Worm (Caenorhabditis elegans) whole organism, late embryonic: Measurements from ENCODE around the gene phdh-1.

Experiments
- C08G9.2 ChIP-seq: sonication (generic microtip); optimal IDR thresholded peaks from 2 replicates; lab custom pipeline; 2016; ENCODE audit warnings: mild to moderate bottlenecking, missing genetic modification characterization, moderate library complexity, missing compliant biosample characterization
- C38D4.7 ChIP-seq: fragments of 200-800 bp; sonication (Bioruptor generic); optimal IDR thresholded peaks from 2 replicates; lab custom pipeline; 2018; ENCODE audit warnings: mild to moderate bottlenecking, missing genetic modification characterization, moderate library complexity, missing compliant biosample characterization
- F13H6.1 ChIP-seq: sonication (generic microtip); optimal IDR thresholded peaks from 2 replicates; lab custom pipeline; 2016; ENCODE audit warnings: missing genetic modification characterization, missing compliant biosample characterization
- Y22D7AL.16 ChIP-seq: sonication (generic microtip); optimal IDR thresholded peaks from 2 replicates; lab custom pipeline; 2016; ENCODE audit warnings: missing genetic modification characterization, missing compliant biosample characterization
- ahr-1 ChIP-seq: sonication (generic microtip); optimal IDR thresholded peaks from 2 replicates; lab custom pipeline; 2016; ENCODE audit warnings: missing genetic modification characterization, missing compliant biosample characterization
- ama-1 ChIP-seq: fragments of 150-350 bp; optimal IDR thresholded peaks from 2 replicates; lab custom pipeline; 2014
- ceh-22 ChIP-seq: sonication (generic microtip); optimal IDR thresholded peaks from 2 replicates; lab custom pipeline; 2017; ENCODE audit warnings: missing biosample characterization, missing genetic modification characterization
- ceh-24 ChIP-seq: sonication (generic microtip); optimal IDR thresholded peaks from 2 replicates; lab custom pipeline; 2016; ENCODE audit warnings: mild to moderate bottlenecking, missing genetic modification characterization, missing compliant biosample characterization
- ceh-30 ChIP-seq: fragments of 150-350 bp; optimal IDR thresholded peaks from 2 replicates; lab custom pipeline; 2014; ENCODE audit warnings: missing biosample characterization, missing genetic modification characterization
- ceh-31 ChIP-seq: sonication (generic microtip); optimal IDR thresholded peaks from 2 replicates; lab custom pipeline; 2016; ENCODE audit warnings: missing genetic modification characterization, missing compliant biosample characterization
- ceh-45 ChIP-seq: fragments of 200-800 bp; sonication (Bioruptor generic); IDR thresholded peaks from 2 replicates; pipeline ENCODE4 v1.3.6; 2022; ENCODE audit warnings: missing genetic modification reagents, missing genetic modification characterization, missing compliant biosample characterization
- ceh-48 ChIP-seq: sonication (generic microtip); optimal IDR thresholded peaks from 2 replicates; lab custom pipeline; 2016; ENCODE audit warnings: missing genetic modification characterization, inconsistent platforms, missing compliant biosample characterization
- ceh-9 ChIP-seq: sonication (generic microtip); optimal IDR thresholded peaks from 2 replicates; lab custom pipeline; 2016; ENCODE audit warnings: mild to moderate bottlenecking, missing genetic modification characterization, inconsistent platforms, missing compliant biosample characterization
- che-1 ChIP-seq: sonication (generic microtip); optimal IDR thresholded peaks from 2 replicates; lab custom pipeline; 2016; ENCODE audit warnings: mild to moderate bottlenecking, missing genetic modification characterization, missing compliant biosample characterization
- dve-1 ChIP-seq: sonication (generic microtip); optimal IDR thresholded peaks from 2 replicates; lab custom pipeline; 2017; ENCODE audit warnings: antibody characterized with exemption, mild to moderate bottlenecking, missing genetic modification characterization, missing compliant biosample characterization
- ets-4 ChIP-seq: sonication (generic microtip); optimal IDR thresholded peaks from 2 replicates; lab custom pipeline; 2016; ENCODE audit warnings: missing genetic modification characterization, missing compliant biosample characterization
- eyg-1 ChIP-seq: sonication (generic microtip); optimal IDR thresholded peaks from 2 replicates; lab custom pipeline; 2016; ENCODE audit warnings: missing genotype, missing genetic modification characterization, missing compliant biosample characterization
- gmeb-2 ChIP-seq: sonication (generic microtip); optimal IDR thresholded peaks from 2 replicates; lab custom pipeline; 2016; ENCODE audit warnings: missing genetic modification characterization, inconsistent platforms, missing compliant biosample characterization
- hlh-15 ChIP-seq: sonication (generic microtip); optimal IDR thresholded peaks from 2 replicates; lab custom pipeline; 2016; ENCODE audit warnings: missing genetic modification characterization, missing compliant biosample characterization
- hlh-6 ChIP-seq: sonication (generic microtip); optimal IDR thresholded peaks from 2 replicates; lab custom pipeline; 2016; ENCODE audit warnings: missing genotype, missing genetic modification characterization, missing compliant biosample characterization
- hlh-8 ChIP-seq: sonication (generic microtip); optimal IDR thresholded peaks from 2 replicates; lab custom pipeline; 2016; ENCODE audit warnings: missing genotype, missing genetic modification characterization, missing compliant biosample characterization
- lin-11 ChIP-seq: fragments of 200-800 bp; sonication (Bioruptor generic); optimal IDR thresholded peaks from 2 replicates; lab custom pipeline; 2018; ENCODE audit warnings: mild to moderate bottlenecking, missing genetic modification characterization, missing compliant biosample characterization
- madf-2 ChIP-seq: sonication (generic microtip); optimal IDR thresholded peaks from 2 replicates; lab custom pipeline; 2017; ENCODE audit warnings: missing genetic modification characterization, missing compliant biosample characterization
- mec-3 ChIP-seq: sonication (generic microtip); optimal IDR thresholded peaks from 2 replicates; lab custom pipeline; 2016; ENCODE audit warnings: borderline replicate concordance, missing genetic modification characterization, missing compliant biosample characterization
- nhr-232 ChIP-seq: sonication (generic microtip); optimal IDR thresholded peaks from 2 replicates; lab custom pipeline; 2016; ENCODE audit warnings: missing genetic modification characterization, missing compliant biosample characterization
- npax-4 ChIP-seq: sonication (generic microtip); optimal IDR thresholded peaks from 2 replicates; lab custom pipeline; 2016; ENCODE audit warnings: missing genetic modification characterization, missing compliant biosample characterization
- odd-2 ChIP-seq: sonication (generic microtip); optimal IDR thresholded peaks from 2 replicates; lab custom pipeline; 2017; ENCODE audit warnings: antibody characterized with exemption, mild to moderate bottlenecking, missing genetic modification characterization, missing compliant biosample characterization
- pag-3 ChIP-seq: sonication (generic microtip); optimal IDR thresholded peaks from 2 replicates; lab custom pipeline; 2016; ENCODE audit warnings: missing compliant biosample characterization, missing genetic modification characterization, borderline replicate concordance
- pat-9 ChIP-seq: fragments of 200-800 bp; sonication (Bioruptor generic); optimal IDR thresholded peaks from 2 replicates; lab custom pipeline; 2018; ENCODE audit warnings: mild to moderate bottlenecking, missing genetic modification characterization, moderate library complexity, missing compliant biosample characterization
- pax-1 ChIP-seq: fragments of 150-350 bp; optimal IDR thresholded peaks from 2 replicates; lab custom pipeline; 2014; ENCODE audit warnings: missing biosample characterization, missing genetic modification characterization
- pha-2 ChIP-seq: sonication (generic microtip); optimal IDR thresholded peaks from 2 replicates; lab custom pipeline; 2017; ENCODE audit warnings: mild to moderate bottlenecking, missing genetic modification characterization, missing compliant biosample characterization
- pha-4 ChIP-seq: fragments of 150-350 bp; optimal IDR thresholded peaks from 2 replicates; lab custom pipeline; 2018; ENCODE audit warnings: missing biosample characterization, missing genetic modification reagents, missing genetic modification characterization
- pqm-1 ChIP-seq: sonication (generic microtip); optimal IDR thresholded peaks from 2 replicates; lab custom pipeline; 2016; ENCODE audit warnings: missing genetic modification characterization, missing compliant biosample characterization
- pros-1 ChIP-seq: fragments of 150-350 bp; optimal IDR thresholded peaks from 2 replicates; lab custom pipeline; 2014; ENCODE audit warnings: missing biosample characterization, missing genetic modification reagents, missing genetic modification characterization
- sdc-2 ChIP-seq: sonication (generic microtip); optimal IDR thresholded peaks from 2 replicates; lab custom pipeline; 2016; ENCODE audit warnings: missing genotype, missing genetic modification characterization, missing compliant biosample characterization
- sox-2 ChIP-seq: fragments of 200-800 bp; sonication (Bioruptor generic); IDR thresholded peaks from 2 replicates; pipeline ENCODE4 v1.3.6; 2022; ENCODE audit warnings: missing genetic modification reagents, missing genetic modification characterization, missing compliant biosample characterization
- sox-4 ChIP-seq: sonication (generic microtip); optimal IDR thresholded peaks from 2 replicates; lab custom pipeline; 2017; ENCODE audit warnings: mild to moderate bottlenecking, missing genetic modification characterization, inconsistent platforms, missing compliant biosample characterization
- ttx-3 ChIP-seq: sonication (generic microtip); optimal IDR thresholded peaks from 2 replicates; lab custom pipeline; 2016; ENCODE audit warnings: missing genetic modification reagents, missing genetic modification characterization, missing compliant biosample characterization
- unc-42 ChIP-seq: sonication (generic microtip); optimal IDR thresholded peaks from 2 replicates; lab custom pipeline; 2016; ENCODE audit warnings: missing genotype, missing genetic modification characterization, missing compliant biosample characterization
- unc-86 ChIP-seq: sonication (generic microtip); optimal IDR thresholded peaks from 2 replicates; lab custom pipeline; 2016; ENCODE audit warnings: missing genetic modification characterization, missing compliant biosample characterization
- zip-5 ChIP-seq: sonication (generic microtip); optimal IDR thresholded peaks from 2 replicates; lab custom pipeline; 2016; ENCODE audit warnings: missing genetic modification characterization, missing compliant biosample characterization
- ztf-16 ChIP-seq: sonication (generic microtip); optimal IDR thresholded peaks from 2 replicates; lab custom pipeline; 2017; ENCODE audit warnings: missing genetic modification characterization, missing compliant biosample characterization

phdh-1 gene

DNA sequence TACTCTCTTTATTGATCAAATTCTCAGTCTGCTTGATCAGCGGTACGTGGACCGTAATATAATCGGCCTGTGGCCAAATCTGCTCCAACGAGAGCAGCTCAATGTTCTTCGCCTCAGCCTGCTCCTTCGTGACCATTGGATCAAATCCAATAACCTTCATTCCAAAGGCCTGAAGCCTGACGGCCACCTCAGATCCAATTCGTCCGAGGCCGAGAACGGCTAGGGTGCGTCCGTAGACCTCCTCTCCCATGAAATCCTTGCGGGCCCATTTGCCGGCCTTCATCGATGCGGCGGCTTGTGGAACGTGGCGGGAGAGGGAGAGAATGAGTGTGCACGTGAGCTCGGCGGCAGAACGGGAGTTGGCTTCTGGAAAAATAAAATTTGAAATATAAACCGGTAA is 816 bp downstream of the phdh-1 start:
- no peak for TF ChIP-seq ceh-30 (tag; lab: Kevin White, UChicago)
- TF ChIP-seq hlh-6 (tag; lab: Kevin White, UChicago) = no peak
- no peak for TF ChIP-seq ttx-3
- TF ChIP-seq lin-11 (tag; lab: Kevin White, UChicago) = no peak
- no peak for TF ChIP-seq odd-2 (tag; lab: Kevin White, UChicago)
- TF ChIP-seq Y22D7AL.16 (tag; lab: Kevin White, UChicago) = no peak
- TF ChIP-seq ahr-1 = no peak
- no peak for TF ChIP-seq C38D4.7 (GFP tag; lab: Kevin White, UChicago)
- no peak for TF ChIP-seq ets-4 (tag; lab: Kevin White, UChicago)

DNA sequence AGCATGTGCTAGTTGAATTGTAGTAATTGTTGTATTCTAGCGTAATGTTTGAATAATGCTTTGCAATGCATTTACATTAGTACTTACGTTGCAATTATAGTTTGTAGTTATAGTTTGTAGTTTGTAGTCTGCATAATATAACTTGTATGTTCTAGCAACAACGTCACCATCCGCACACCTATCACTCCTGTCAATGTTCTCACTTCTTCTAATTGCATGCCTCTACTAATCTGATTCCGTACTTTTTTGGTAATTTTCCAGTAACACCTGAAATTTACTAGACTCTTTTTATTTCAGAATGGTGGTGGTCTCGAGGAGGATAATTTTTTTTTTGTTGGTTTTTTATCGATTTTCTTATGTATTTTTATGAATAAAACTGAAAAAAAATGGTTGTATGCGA is 1.7 kb downstream of the phdh-1 start:
- TF ChIP-seq eyg-1 (tag; lab: Kevin White, UChicago) (no peak), che-1 (tag; lab: Kevin White, UChicago) (no peak), unc-42 (tag; lab: Kevin White, UChicago) (no peak), ceh-31 (tag; lab: Kevin White, UChicago) (no peak), madf-2 (no peak), dve-1 (tag; lab: Kevin White, UChicago) (no peak), gmeb-2 (tag; lab: Kevin White, UChicago) (no peak), ets-4 (tag; lab: Kevin White, UChicago) (no peak), hlh-8 (no peak), ztf-16 (no peak), sox-2 (GFP tag; lab: Robert Waterston, UW) (no peak), ceh-22 (tag; lab: Kevin White, UChicago) (no peak)

ce11 chrII:13632238-13632637 is 6.0 kb downstream of the phdh-1 start, which contains the start of gene tag-10:
Gene tag-10, plus strand, starts transcription at chrII:13632584.
- no peak for TF ChIP-seq sox-4 (tag; lab: Kevin White, UChicago)
- TF ChIP-seq, all 69 proteins: peak for 0

DNA sequence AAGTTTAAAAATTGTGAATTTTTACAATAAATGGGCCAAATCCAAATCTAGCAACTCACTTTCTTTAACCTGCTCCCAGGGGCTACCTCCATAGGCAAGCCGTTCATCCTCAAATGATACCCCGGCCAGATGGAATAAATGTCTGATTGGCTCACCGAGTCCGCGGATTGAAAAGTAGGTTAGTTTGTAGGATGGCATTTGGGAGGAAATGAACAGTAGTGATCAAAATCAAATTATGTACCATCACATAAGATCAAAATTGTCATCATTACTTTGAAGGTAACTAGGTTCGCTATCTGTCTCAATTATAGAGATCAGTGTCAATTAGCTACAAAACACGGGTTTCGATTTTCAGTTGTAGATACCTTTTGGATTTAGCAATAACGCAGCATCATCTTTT is 7.6 kb downstream of the phdh-1 start, which contains the start of the genes gst-17 and gst-18:
gst-17 (minus strand) TSS at position 101 of the 400 bp plus-strand sequence.
gst-18 (minus strand) TSS at position 198 of the 400 bp plus-strand sequence.
- TF ChIP-seq mec-3 (no peak), hlh-8 (no peak), pax-1 (tag; lab: Kevin White, UChicago) (no peak), pqm-1 (tag; lab: Kevin White, UChicago) (no peak)

ce11 chrII:13627001-13627400 is 11.3 kb downstream of the phdh-1 start, which contains the start of gene gst-19:
Gene gst-19, minus strand, starts transcription at chrII:13627145.
- TF ChIP-seq pha-4 (tag; lab: Kevin White, UChicago) = no peak
- no peak for TF ChIP-seq C38D4.7 (GFP tag; lab: Kevin White, UChicago)
- no peak for TF ChIP-seq nhr-232
- no peak for TF ChIP-seq ama-1 (lab: Kevin White, UChicago)
- no peak for TF ChIP-seq lin-11 (tag; lab: Kevin White, UChicago)
- no peak for TF ChIP-seq ceh-31 (tag; lab: Kevin White, UChicago)
- no peak for TF ChIP-seq sox-2 (GFP tag; lab: Robert Waterston, UW)
- TF ChIP-seq hlh-6 (tag; lab: Kevin White, UChicago) = no peak
- no peak for TF ChIP-seq ceh-48 (tag; lab: Kevin White, UChicago)
- no peak for TF ChIP-seq ceh-45 (GFP tag; lab: Robert Waterston, UW)
- no peak for TF ChIP-seq zip-5 (tag; lab: Kevin White, UChicago)
- TF ChIP-seq, all 69 proteins: peak for 0

DNA sequence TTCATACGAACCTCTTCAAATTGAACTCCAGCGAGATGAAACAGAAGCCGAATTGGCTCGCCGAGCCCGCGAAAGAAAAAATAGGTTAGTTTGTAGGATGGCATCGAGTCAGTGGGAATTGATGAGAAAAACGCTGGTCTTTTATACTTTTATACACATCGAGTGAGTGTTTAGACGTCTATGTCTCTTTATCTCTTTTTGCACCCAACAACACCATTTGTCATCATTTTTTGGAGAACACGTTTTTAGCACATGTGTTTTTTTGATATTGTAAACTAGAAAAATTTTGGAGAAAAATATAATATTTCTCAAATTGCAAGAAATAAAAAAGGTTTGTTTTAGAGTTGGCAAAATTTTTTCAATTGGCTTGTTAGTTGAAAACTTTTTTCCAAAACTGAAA is 13.9 kb downstream of the phdh-1 start, which contains the start of gene gst-16:
gst-16 (minus strand) TSS at position 111 of the 400 bp plus-strand sequence.
- TF ChIP-seq pag-3 (tag; lab: Kevin White, UChicago) = no peak
- TF ChIP-seq ahr-1 = no peak
- no peak for TF ChIP-seq ztf-16
- TF ChIP-seq dve-1 (tag; lab: Kevin White, UChicago) = no peak
- no peak for TF ChIP-seq sdc-2 (tag; lab: Kevin White, UChicago)
- no peak for TF ChIP-seq pat-9 (tag; lab: Kevin White, UChicago)
- no peak for TF ChIP-seq pha-2
- no peak for TF ChIP-seq Y22D7AL.16 (tag; lab: Kevin White, UChicago)
- no peak for TF ChIP-seq hlh-15
- no peak for TF ChIP-seq sox-4 (tag; lab: Kevin White, UChicago)
- no peak for TF ChIP-seq eyg-1 (tag; lab: Kevin White, UChicago)
- TF ChIP-seq ceh-30 (tag; lab: Kevin White, UChicago) = no peak
- TF ChIP-seq C08G9.2 (tag; lab: Kevin White, UChicago) = no peak
- no peak for TF ChIP-seq ceh-24 (tag; lab: Kevin White, UChicago)
- no peak for TF ChIP-seq pros-1 (tag; lab: Kevin White, UChicago)
- no peak for TF ChIP-seq npax-4 (tag; lab: Kevin White, UChicago)
- no peak for TF ChIP-seq ceh-9 (tag; lab: Kevin White, UChicago)
- no peak for TF ChIP-seq pqm-1 (tag; lab: Kevin White, UChicago)
- TF ChIP-seq F13H6.1 (tag; lab: Kevin White, UChicago) = no peak
- TF ChIP-seq unc-86 (tag; lab: Kevin White, UChicago) = no peak
